Worm (Caenorhabditis elegans): ENCODE data around the gene cox-6A.

DNA sequence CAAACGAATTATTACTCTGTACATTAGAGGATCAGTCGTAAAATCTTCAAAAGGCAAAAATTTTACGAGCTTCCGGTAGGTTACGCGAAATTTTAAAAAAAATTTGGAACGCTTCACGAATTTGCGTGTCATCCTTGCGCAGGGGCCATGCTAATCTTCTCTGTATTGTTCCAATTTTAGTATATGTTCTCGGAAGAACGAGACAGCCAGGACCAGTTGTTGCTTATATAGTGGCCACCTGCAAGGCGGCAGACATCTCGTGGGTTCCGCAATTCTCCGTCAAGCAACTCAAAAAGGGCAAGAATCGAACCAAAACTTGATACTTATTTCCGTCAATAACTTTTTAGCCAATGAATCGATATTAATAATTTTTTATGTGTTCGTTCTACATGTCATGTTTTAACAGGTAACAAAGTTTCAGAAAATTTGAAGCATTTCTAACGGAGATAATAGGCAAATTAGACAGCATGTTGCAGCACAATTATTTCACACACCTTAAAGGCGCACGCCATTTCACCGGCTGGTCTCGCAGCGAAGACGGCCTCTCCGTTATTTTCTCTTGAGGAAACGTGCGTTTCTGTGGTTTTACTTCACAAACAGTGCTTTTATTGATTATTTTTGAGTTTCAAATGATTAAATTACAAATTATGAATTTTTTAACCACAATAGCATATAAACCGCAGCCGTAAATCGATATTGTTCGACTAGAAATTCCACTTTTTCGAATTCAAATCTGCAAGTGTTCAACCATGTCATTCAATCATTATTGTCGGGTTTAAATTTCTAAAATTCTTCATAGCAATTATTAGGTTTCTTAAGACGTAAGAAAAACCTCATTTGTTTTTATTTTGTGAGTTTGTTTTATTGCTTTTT lies 588 bp upstream of the cox-6A start:
- peak; percentile 72 for TF ChIP-seq lir-3 (tag; optimal IDR thresholded peaks at IDR 0.05; ENCODE audit: poor library complexity)
- peak; percentile 58 for TF ChIP-seq fkh-10 (GFP tag; optimal IDR thresholded peaks at IDR 0.05)
- TF ChIP-seq ama-1 (optimal IDR thresholded peaks at IDR 0.05), result peak; percentile 77

Data from whole organism, L1 larva.